Fruit fly (Drosophila melanogaster): ENCODE data around the gene Sry-beta.

The Sry-beta gene

dm6 chr3R:30052455-30053046 is 13.0 kb downstream of the Sry-beta start, which contains the start of gene Jasper (continued):
- TF ChIP-seq CG15696 (tag; optimal IDR thresholded peaks at IDR 0.05) (no peak), sna (GFP tag; IDR thresholded peaks at IDR 0.05; ENCODE audit: partially characterized antibody) (no peak), CG14050 (GFP tag; IDR thresholded peaks at IDR 0.05) (no peak), wek (GFP tag; optimal IDR thresholded peaks at IDR 0.05) (no peak), sug (tag; optimal IDR thresholded peaks at IDR 0.05) (peak; percentile 51), CG3065 (GFP tag; optimal IDR thresholded peaks at IDR 0.05) (no peak), jumu (GFP tag; optimal IDR thresholded peaks at IDR 0.05) (peak; percentile 41), Hr3 (GFP tag; optimal IDR thresholded peaks at IDR 0.05) (no peak), Blimp-1 (GFP tag; optimal IDR thresholded peaks at IDR 0.05) (no peak), CG1832 (GFP tag; optimal IDR thresholded peaks at IDR 0.05) (no peak), CG11560 (tag; IDR thresholded peaks at IDR 0.05) (no peak), CG1792 (GFP tag; optimal IDR thresholded peaks at IDR 0.05) (peak; percentile 11), al (GFP tag; IDR thresholded peaks at IDR 0.05) (no peak), CG6683 (GFP tag; optimal IDR thresholded peaks at IDR 0.05) (no peak), ind (GFP tag; optimal IDR thresholded peaks at IDR 0.05) (no peak), CG2116 (GFP tag; optimal IDR thresholded peaks at IDR 0.05) (peak; percentile 82), D19B (GFP tag; optimal IDR thresholded peaks at IDR 0.05) (no peak), Eip74EF (GFP tag; optimal IDR thresholded peaks at IDR 0.05) (no peak), CG17359 (tag; optimal IDR thresholded peaks at IDR 0.05) (peak; percentile 2), Pdp1 (GFP tag; optimal IDR thresholded peaks at IDR 0.05) (peak in 1 of 2 experiments; percentile 86), ash1 (GFP tag; optimal IDR thresholded peaks at IDR 0.05) (no peak), knrl (GFP tag; IDR thresholded peaks at IDR 0.05; ENCODE audit: partially characterized antibody) (peak; percentile 48; the same call in 2 of the 3 replicates), lola (GFP tag; optimal IDR thresholded peaks at IDR 0.05) (no peak), CG11247 (GFP tag; IDR thresholded peaks at IDR 0.05) (no peak), Myb (GFP tag; optimal IDR thresholded peaks at IDR 0.05) (peak; percentile 87), CG31365 (tag; optimal IDR thresholded peaks at IDR 0.05) (no peak), chm (GFP tag; IDR thresholded peaks at IDR 0.05) (no peak), danr (GFP tag; IDR thresholded peaks at IDR 0.05) (no peak), CG14965 (GFP tag; optimal IDR thresholded peaks at IDR 0.05; ENCODE audit: borderline replicate concordance) (no peak), Rfx (GFP tag; IDR thresholded peaks at IDR 0.05) (peak; percentile 55), emc (GFP tag; optimal IDR thresholded peaks at IDR 0.05) (no peak), pnt (GFP tag; optimal IDR thresholded peaks at IDR 0.05) (no peak), CG17912 (GFP tag; optimal IDR thresholded peaks at IDR 0.05) (peak; percentile 60), hth (optimal IDR thresholded peaks at IDR 0.05) (no peak), Fer1 (GFP tag; optimal IDR thresholded peaks at IDR 0.05) (no peak), CG8765 (GFP tag; IDR thresholded peaks at IDR 0.05) (no peak), ems (GFP tag; optimal IDR thresholded peaks at IDR 0.05) (no peak), stwl (tag; optimal IDR thresholded peaks at IDR 0.05) (peak; percentile 61), CG11723 (GFP tag; optimal IDR thresholded peaks at IDR 0.05) (no peak), otp (GFP tag; IDR thresholded peaks at IDR 0.05) (no peak), H15 (GFP tag; IDR thresholded peaks at IDR 0.05) (no peak), pfk (GFP tag; optimal IDR thresholded peaks at IDR 0.05) (peak; percentile 16), CG16813 (GFP tag; IDR thresholded peaks at IDR 0.05; ENCODE audit: partially characterized antibody) (0 out of 3 replicates have a peak, but pooled peaks have one; percentile 42), onecut (GFP tag; IDR thresholded peaks at IDR 0.05) (no peak), fd64A (GFP tag; optimal IDR thresholded peaks at IDR 0.05) (no peak), Ada2b (GFP tag; IDR thresholded peaks at IDR 0.05) (no peak), Dip3 (GFP tag; optimal IDR thresholded peaks at IDR 0.05) (no peak), CG18011 (GFP tag; optimal IDR thresholded peaks at IDR 0.05) (no peak), CG4424 (GFP tag; optimal IDR thresholded peaks at IDR 0.05) (no peak), CG12236 (GFP tag; optimal IDR thresholded peaks at IDR 0.05) (no peak)

Measured in whole organism, embryonic.